Worm (Caenorhabditis elegans): Measurements from ENCODE around the gene wrt-9.

wrt-9 gene

ce11 chrX:1604606-1605005 is 28.2 kb downstream of the wrt-9 start, which contains the start of gene H11E01.3:
H11E01.3 (plus strand) TSS chrX:1604906.
- TF ChIP-seq ctbp-1 (GFP tag; IDR thresholded peaks at IDR 0.05): no peak
- TF ChIP-seq gei-8 (GFP tag; optimal IDR thresholded peaks at IDR 0.05): no peak
- TF ChIP-seq nhr-111 (GFP tag; optimal IDR thresholded peaks at IDR 0.05): no peak
- TF ChIP-seq ces-1 (GFP tag; optimal IDR thresholded peaks at IDR 0.05): no peak
- TF ChIP-seq daf-16 (GFP tag; optimal IDR thresholded peaks at IDR 0.05): no peak
- no peak for TF ChIP-seq daf-16 (tag; optimal IDR thresholded peaks at IDR 0.05)

- TF ChIP-seq ceh-82 (tag; optimal IDR thresholded peaks at IDR 0.05): no peak
- TF ChIP-seq daf-19 (GFP tag; conservative IDR thresholded peaks at IDR 0.05): no peak
- peak in 1 of 2 experiments; percentile 85 for TF ChIP-seq unc-62 (GFP tag; optimal IDR thresholded peaks at IDR 0.05 in 1 of 2)
- TF ChIP-seq unc-62 (tag; optimal IDR thresholded peaks at IDR 0.05): no peak
- TF ChIP-seq egl-43 (GFP tag; IDR thresholded peaks at IDR 0.05): peak; percentile 55; the same call in 1 of the 2 replicates
- no peak for TF ChIP-seq attf-4 (tag; optimal IDR thresholded peaks at IDR 0.05)
These were observed 36.5 kb downstream of the wrt-9 start for ce11 chrX:1612948-1613347.

- TF ChIP-seq mxl-3 (GFP tag; optimal IDR thresholded peaks at IDR 0.05): no peak
- peak; percentile 30 for TF ChIP-seq aha-1 (tag)
- peak; percentile 70 for TF ChIP-seq set-16 (GFP tag; IDR thresholded peaks at IDR 0.05)
- TF ChIP-seq lin-39 (tag; optimal IDR thresholded peaks at IDR 0.05): no peak
- TF ChIP-seq spr-1 (tag; optimal IDR thresholded peaks at IDR 0.05): no peak
- TF ChIP-seq hlh-11 (tag; optimal IDR thresholded peaks at IDR 0.05): no peak
- TF ChIP-seq lin-1 (GFP tag; IDR thresholded peaks at IDR 0.05): no peak
- no peak for TF ChIP-seq madf-5 (GFP tag; IDR thresholded peaks at IDR 0.05)
These were observed 37.4 kb downstream of the wrt-9 start for ce11 chrX:1613860-1614259.

ce11 chrX:1620678-1621449 is 44.4 kb downstream of the wrt-9 start, which contains the start of gene H11E01.2:
H11E01.2 (plus strand) TSS chrX:1621057.
- no peak for TF ChIP-seq snpc-4 (tag; optimal IDR thresholded peaks at IDR 0.05)
- no peak for TF ChIP-seq spr-3 (GFP tag; optimal IDR thresholded peaks at IDR 0.05)
- no peak for TF ChIP-seq vab-7 (GFP tag; IDR thresholded peaks at IDR 0.05)
- TF ChIP-seq jun-1 (tag; optimal IDR thresholded peaks at IDR 0.05): no peak
- TF ChIP-seq ztf-7 (tag; optimal IDR thresholded peaks at IDR 0.05): no peak
- no peak for TF ChIP-seq ceh-82 (tag; optimal IDR thresholded peaks at IDR 0.05)
- peak; percentile 95 for TF ChIP-seq aha-1 (tag)
- peak; percentile 2 for TF ChIP-seq nhr-28 (tag; optimal IDR thresholded peaks at IDR 0.05)
- no peak for TF ChIP-seq Y5F2A.4 (GFP tag; optimal IDR thresholded peaks at IDR 0.05)
- no peak for TF ChIP-seq daf-19 (GFP tag; conservative IDR thresholded peaks at IDR 0.05)
- TF ChIP-seq lin-38 (GFP tag; IDR thresholded peaks at IDR 0.05): no peak
- TF ChIP-seq ctbp-1 (GFP tag; IDR thresholded peaks at IDR 0.05): no peak
- no peak for TF ChIP-seq dpl-1 (GFP tag; optimal IDR thresholded peaks at IDR 0.05)
- TF ChIP-seq madf-9 (GFP tag; conservative IDR thresholded peaks at IDR 0.05): no peak
- peak; percentile 85 for TF ChIP-seq set-16 (GFP tag; IDR thresholded peaks at IDR 0.05)
- no peak for TF ChIP-seq zip-11 (GFP tag; IDR thresholded peaks at IDR 0.05)
- TF ChIP-seq hlh-30 (tag; optimal IDR thresholded peaks at IDR 0.05; ENCODE audit: insufficient read depth): no peak
- TF ChIP-seq zip-2 (tag; optimal IDR thresholded peaks at IDR 0.05): no peak
- TF ChIP-seq lin-13 (GFP tag; optimal IDR thresholded peaks at IDR 0.05): no peak
- TF ChIP-seq nhr-11 (tag; optimal IDR thresholded peaks at IDR 0.05): no peak
- TF ChIP-seq nhr-111 (GFP tag; optimal IDR thresholded peaks at IDR 0.05): no peak
- TF ChIP-seq ama-1 (optimal IDR thresholded peaks at IDR 0.05): no peak
- TF ChIP-seq mdl-1 (tag; optimal IDR thresholded peaks at IDR 0.05): no peak
- TF ChIP-seq unc-62 (GFP tag; optimal IDR thresholded peaks at IDR 0.05 in 1 of 2): peak in 1 of 2 experiments; percentile 4
- TF ChIP-seq unc-62 (tag; optimal IDR thresholded peaks at IDR 0.05): no peak
- no peak for TF ChIP-seq F44E2.7 (GFP tag; IDR thresholded peaks at IDR 0.05)
- TF ChIP-seq ZK337.2 (GFP tag; IDR thresholded peaks at IDR 0.05): no peak
- peak in 1 of 2 experiments; percentile 51 for TF ChIP-seq hif-1 (tag; optimal IDR thresholded peaks at IDR 0.05)
- TF ChIP-seq F49E8.2 (tag; optimal IDR thresholded peaks at IDR 0.05; ENCODE audit: borderline replicate concordance): no peak
